Comparison of ENCODE assay signal across 2 fruit fly cellular contexts in genomic region chr3R:11531893-11532292, dm6.
TF ChIP-seq lines count a peak whose summit lies in the region.

No protein-coding gene starts in this region.

- no peak for TF ChIP-seq CTCF in whole organism, embryonic (GFP tag; optimal IDR thresholded peaks at IDR 0.05; lab: Kevin White, UChicago)

TF ChIP-seq in whole organism, embryonic, 481 proteins besides CTCF, POLR2A, EP300 and RAD21:
- no peak for TF ChIP-seq chn (GFP tag; optimal IDR thresholded peaks at IDR 0.05; lab: Kevin White, UChicago)
- TF ChIP-seq Hr39 (optimal IDR thresholded peaks at IDR 0.05; lab: Kevin White, UChicago) = peak; percentile 70
- peak; percentile 42 for TF ChIP-seq abd-A (tag; optimal IDR thresholded peaks at IDR 0.05; lab: Kevin White, UChicago)

TF ChIP-seq in whole organism, wandering third instar larva, 38 proteins besides CTCF, POLR2A, EP300 and RAD21:
- no peak for TF ChIP-seq ey (GFP tag; optimal IDR thresholded peaks at IDR 0.05; lab: Kevin White, UChicago)
- TF ChIP-seq GATAd (GFP tag; optimal IDR thresholded peaks at IDR 0.05; lab: Kevin White, UChicago) = no peak
- no peak for TF ChIP-seq lola (GFP tag; optimal IDR thresholded peaks at IDR 0.05; lab: Kevin White, UChicago)
- TF ChIP-seq Dfd (GFP tag; optimal IDR thresholded peaks at IDR 0.05; lab: Kevin White, UChicago) = peak; percentile 72

Comparison
In these comparisons a context has a peak if more than half of its experiments do, and no peak if none do; other contexts are left out.
1. Of the 10 proteins assayed by ChIP-seq in both whole organism, embryonic and whole organism, wandering third instar larva: peak only in whole organism, embryonic: none; only in whole organism, wandering third instar larva: Dfd; in both: none; in neither: 9.